Worm (Caenorhabditis elegans) whole organism, midembryonic: ENCODE results near the gene F17E9.16.

Experiments used
- T22C8.4 ChIP-seq: fragments of 200-800 bp; sonication (Bioruptor generic); IDR thresholded peaks from 2 replicates; pipeline ENCODE4 v1.3.6; 2022; ENCODE audit warnings: missing genetic modification characterization, missing compliant biosample characterization
- cog-1 ChIP-seq: sonication (generic microtip); optimal IDR thresholded peaks from 2 replicates; lab custom pipeline; 2016; ENCODE audit warnings: missing genetic modification characterization, missing compliant biosample characterization
- flt-1 ChIP-seq: fragments of 200-800 bp; sonication (Bioruptor generic); IDR thresholded peaks from 2 replicates; pipeline ENCODE4 v1.3.6; 2022; ENCODE audit warnings: missing genetic modification characterization, missing compliant biosample characterization
- klf-2 ChIP-seq: fragments of 200-800 bp; sonication (Bioruptor generic); conservative IDR thresholded peaks from 2 replicates; pipeline ENCODE4 v1.3.6; 2022; ENCODE audit warnings: missing genetic modification reagents, missing genetic modification characterization, missing compliant biosample characterization
- ztf-23 ChIP-seq: fragments of 200-800 bp; sonication (Bioruptor generic); IDR thresholded peaks from 2 replicates; pipeline ENCODE4 v1.3.6; 2022; ENCODE audit warnings: missing genetic modification reagents, missing genetic modification characterization, missing compliant biosample characterization

ce11 chrIV:8303668-8304067, 48.5 kb upstream of the F17E9.16 start, which contains the start of gene vha-5:
- TF ChIP-seq flt-1 (GFP tag; lab: Robert Waterston, UW) (no peak), T22C8.4 (GFP tag; lab: Robert Waterston, UW) (no peak), cog-1 (tag; lab: Kevin White, UChicago) (no peak), klf-2 (GFP tag; lab: Robert Waterston, UW) (no peak), ztf-23 (GFP tag; lab: Robert Waterston, UW) (no peak)
